Fruit fly (Drosophila melanogaster) whole organism, embryonic: ENCODE measurements around the gene CG3764.
A peak's percentile ranks its signal among the peaks of the same experiment; 100 is the strongest.

Experiments
- Bdp1 ChIP-seq: fragments of 200-800 bp; sonication (Bioruptor generic); optimal IDR thresholded peaks from 3 replicates; lab custom pipeline; 2016; ENCODE audit warnings: missing biosample characterization, missing genetic modification characterization
- Bgb ChIP-seq: fragments of 200-800 bp; sonication (Bioruptor generic); IDR thresholded peaks from 2 replicates; pipeline ENCODE4 v1.3.6; 2022; ENCODE audit warnings: missing biosample characterization, missing genetic modification characterization; ENCODE audit not compliant: partially characterized antibody
- CG10543 ChIP-seq: fragments of 200-800 bp; sonication (Bioruptor generic); optimal IDR thresholded peaks from 3 replicates; lab custom pipeline; 2017; ENCODE audit warnings: missing biosample characterization, mild to moderate bottlenecking, missing genetic modification characterization, moderate library complexity
- CG11560 ChIP-seq: fragments of 200-800 bp; sonication (Bioruptor generic); IDR thresholded peaks from 3 replicates; pipeline ENCODE4 v1.3.6; 2022; ENCODE audit warnings: missing biosample characterization, missing genetic modification characterization
- CG12236 ChIP-seq: fragments of 200-800 bp; sonication (Bioruptor generic); optimal IDR thresholded peaks from 2 replicates; lab custom pipeline; 2016; ENCODE audit warnings: missing biosample characterization, missing genetic modification characterization
- CG12659 ChIP-seq: fragments of 200-800 bp; sonication (Bioruptor generic); optimal IDR thresholded peaks from 3 replicates; lab custom pipeline; 2017; ENCODE audit warnings: mild to moderate bottlenecking, missing biosample characterization, missing genetic modification reagents, missing genetic modification characterization
- CG13287 ChIP-seq: fragments of 200-800 bp; sonication (Bioruptor generic); IDR thresholded peaks from 2 replicates; pipeline ENCODE4 v1.3.6; 2022; ENCODE audit warnings: missing biosample characterization, missing genetic modification characterization; ENCODE audit not compliant: partially characterized antibody
- CG15479 ChIP-seq: fragments of 200-800 bp; sonication (Bioruptor generic); optimal IDR thresholded peaks from 3 replicates; lab custom pipeline; 2019; ENCODE audit warnings: missing biosample characterization, mild to moderate bottlenecking, missing genetic modification characterization, moderate library complexity
- CG1603 ChIP-seq: fragments of 200-800 bp; sonication (Bioruptor generic); optimal IDR thresholded peaks from 2 replicates; lab custom pipeline; 2019; ENCODE audit warnings: missing biosample characterization, mild to moderate bottlenecking, missing genetic modification characterization, moderate library complexity
- CG16815 ChIP-seq: fragments of 200-800 bp; sonication (Bioruptor generic); optimal IDR thresholded peaks from 3 replicates; lab custom pipeline; 2017; ENCODE audit warnings: missing biosample characterization, mild to moderate bottlenecking, missing genetic modification characterization
- CG17385 ChIP-seq: fragments of 200-800 bp; sonication (Bioruptor generic); optimal IDR thresholded peaks from 3 replicates; lab custom pipeline; 2018; ENCODE audit warnings: missing biosample characterization, mild to moderate bottlenecking, missing genetic modification characterization
- CG1792 ChIP-seq: fragments of 200-800 bp; sonication (Bioruptor generic); optimal IDR thresholded peaks from 2 replicates; lab custom pipeline; 2016; ENCODE audit warnings: missing biosample characterization, missing genetic modification characterization
- CG18764 ChIP-seq: fragments of 200-800 bp; sonication (Bioruptor generic); optimal IDR thresholded peaks from 3 replicates; lab custom pipeline; 2016; ENCODE audit warnings: missing biosample characterization, missing genetic modification characterization
- CG2116 ChIP-seq: fragments of 200-800 bp; sonication (Bioruptor generic); optimal IDR thresholded peaks from 3 replicates; lab custom pipeline; 2018; ENCODE audit warnings: missing biosample characterization, mild to moderate bottlenecking, missing genetic modification characterization
- CG31388 ChIP-seq: fragments of 200-800 bp; sonication (Bioruptor generic); optimal IDR thresholded peaks from 2 replicates; lab custom pipeline; 2016; ENCODE audit warnings: missing biosample characterization, missing genetic modification characterization
- CG32532 ChIP-seq: fragments of 200-800 bp; sonication (Bioruptor generic); IDR thresholded peaks from 2 replicates; pipeline ENCODE4 v1.3.6; 2022; ENCODE audit warnings: missing biosample characterization, missing genetic modification characterization
- CG3847 ChIP-seq: fragments of 200-800 bp; sonication (Bioruptor generic); IDR thresholded peaks from 2 replicates; pipeline ENCODE4 v1.3.6; 2022; ENCODE audit warnings: missing biosample characterization, missing genetic modification characterization
- CG43689 ChIP-seq: fragments of 200-800 bp; sonication (Bioruptor generic); IDR thresholded peaks from 2 replicates; pipeline ENCODE4 v1.3.6; 2022; ENCODE audit warnings: missing biosample characterization, missing genetic modification characterization
- CG6654 ChIP-seq: fragments of 200-800 bp; sonication (Bioruptor generic); optimal IDR thresholded peaks from 2 replicates; lab custom pipeline; 2017; ENCODE audit warnings: missing biosample characterization, mild to moderate bottlenecking, missing genetic modification characterization
- CG7786 ChIP-seq: fragments of 200-800 bp; sonication (Bioruptor generic); optimal IDR thresholded peaks from 2 replicates; lab custom pipeline; 2016; ENCODE audit warnings: missing biosample characterization, missing genetic modification characterization
- CG8478 ChIP-seq: fragments of >200 bp; optimal IDR thresholded peaks from 2 replicates; lab custom pipeline; 2018
- CrebB ChIP-seq: fragments of 200-800 bp; sonication (Bioruptor generic); optimal IDR thresholded peaks from 3 replicates; lab custom pipeline; 2018; ENCODE audit warnings: missing biosample characterization, mild to moderate bottlenecking, missing genetic modification characterization
- Dbx ChIP-seq: fragments of 200-800 bp; sonication (Bioruptor generic); IDR thresholded peaks from 3 replicates; pipeline ENCODE4 v1.3.6; 2022; ENCODE audit warnings: missing biosample characterization, missing genetic modification characterization
- Drgx ChIP-seq: fragments of 200-800 bp; sonication (Bioruptor generic); IDR thresholded peaks from 2 replicates; pipeline ENCODE4 v1.3.6; 2022; ENCODE audit warnings: missing biosample characterization, missing genetic modification characterization
- Fer3 ChIP-seq: fragments of 200-800 bp; sonication (Bioruptor generic); optimal IDR thresholded peaks from 2 replicates; lab custom pipeline; 2018; ENCODE audit warnings: missing biosample characterization, mild to moderate bottlenecking, missing genetic modification characterization, moderate library complexity
- Hmr ChIP-seq: fragments of 200-800 bp; sonication (Bioruptor generic); optimal IDR thresholded peaks from 3 replicates; lab custom pipeline; 2017; ENCODE audit warnings: mild to moderate bottlenecking, missing biosample characterization, missing genetic modification reagents, missing genetic modification characterization
- Lhr ChIP-seq: fragments of 200-800 bp; sonication (Bioruptor generic); optimal IDR thresholded peaks from 3 replicates; lab custom pipeline; 2017; ENCODE audit warnings: mild to moderate bottlenecking, missing biosample characterization, missing genetic modification reagents, missing genetic modification characterization
- MTF-1 ChIP-seq: fragments of 200-800 bp; sonication (Bioruptor generic); optimal IDR thresholded peaks from 2 replicates; lab custom pipeline; 2018; ENCODE audit warnings: missing biosample characterization, mild to moderate bottlenecking, missing genetic modification characterization, borderline replicate concordance
- NFAT ChIP-seq: fragments of 200-800 bp; sonication (Bioruptor generic); IDR thresholded peaks from 2 replicates; pipeline ENCODE4 v1.3.6; 2022; ENCODE audit warnings: missing biosample characterization, missing genetic modification characterization
- Spps ChIP-seq: fragments of 200-800 bp; sonication (Bioruptor generic); optimal IDR thresholded peaks from 2 replicates; lab custom pipeline; 2018; ENCODE audit warnings: missing biosample characterization, mild to moderate bottlenecking, missing genetic modification characterization
- Sry-δ ChIP-seq: fragments of 200-800 bp; sonication (Bioruptor generic); optimal IDR thresholded peaks from 2 replicates; lab custom pipeline; 2016; ENCODE audit warnings: missing biosample characterization, missing genetic modification characterization
- Taf1 ChIP-seq: fragments of 200-800 bp; sonication (Bioruptor generic); IDR thresholded peaks from 2 replicates; pipeline ENCODE4 v1.3.6; 2022; ENCODE audit warnings: missing biosample characterization, missing genetic modification characterization
- bab2 ChIP-seq: fragments of 200-800 bp; sonication (Bioruptor generic); optimal IDR thresholded peaks from 2 replicates; lab custom pipeline; 2016; ENCODE audit warnings: missing biosample characterization, missing genetic modification characterization
- cas ChIP-seq: fragments of 200-800 bp; sonication (Bioruptor generic); IDR thresholded peaks from 2 replicates; pipeline ENCODE4 v1.3.6; 2022; ENCODE audit warnings: missing biosample characterization, missing genetic modification characterization
- ewg ChIP-seq: fragments of 200-800 bp; sonication (Bioruptor generic); optimal IDR thresholded peaks from 3 replicates; lab custom pipeline; 2017; ENCODE audit warnings: mild to moderate bottlenecking, missing biosample characterization, missing genetic modification reagents, missing genetic modification characterization
- eyg ChIP-seq: fragments of 200-800 bp; sonication (Bioruptor generic); optimal IDR thresholded peaks from 3 replicates; lab custom pipeline; 2016; ENCODE audit warnings: missing biosample characterization, missing genetic modification characterization
- gce ChIP-seq: fragments of 200-800 bp; sonication (Bioruptor generic); IDR thresholded peaks from 3 replicates; pipeline ENCODE4 v1.3.6; 2022; ENCODE audit warnings: missing biosample characterization, missing genetic modification characterization
- grau ChIP-seq: fragments of 200-800 bp; optimal IDR thresholded peaks from 3 replicates; lab custom pipeline; 2019; ENCODE audit warnings: missing biosample characterization, mild to moderate bottlenecking, missing genetic modification characterization, moderate library complexity
- nerfin-1 ChIP-seq: fragments of 200-800 bp; sonication (Bioruptor generic); optimal IDR thresholded peaks from 3 replicates; lab custom pipeline; 2019; ENCODE audit warnings: missing biosample characterization, mild to moderate bottlenecking, missing genetic modification characterization, moderate library complexity
- nom ChIP-seq: fragments of 200-800 bp; sonication (Bioruptor generic); optimal IDR thresholded peaks from 2 replicates; lab custom pipeline; 2017; ENCODE audit warnings: missing biosample characterization, missing genetic modification characterization, mild to moderate bottlenecking, moderate library complexity, missing genetic modification reagents
- prd ChIP-seq, 3 experiments: fragments of >200 bp in 2 of 3; fragments of 200-800 bp in 1 of 3; sonication (Bioruptor generic) in 1 of 3; optimal IDR thresholded peaks in 2 of 3; IDR thresholded peaks in 1 of 3; 2 replicates in 2 of 3; 3 replicates in 1 of 3; pipeline versions ENCODE4 v1.3.6 to Lab custom; 2017 to 2022; ENCODE audit warnings: missing biosample characterization in 1 of 3, missing genetic modification characterization in 1 of 3
- pzg ChIP-seq: fragments of 200-800 bp; sonication (Bioruptor generic); optimal IDR thresholded peaks from 3 replicates; lab custom pipeline; 2018; ENCODE audit warnings: missing biosample characterization, mild to moderate bottlenecking, missing genetic modification characterization, moderate library complexity
- schlank ChIP-seq: fragments of 200-800 bp; sonication (Bioruptor generic); optimal IDR thresholded peaks from 2 replicates; lab custom pipeline; 2018; ENCODE audit warnings: missing biosample characterization, mild to moderate bottlenecking, missing genetic modification characterization
- sna ChIP-seq: fragments of 200-800 bp; sonication (Bioruptor generic); IDR thresholded peaks from 2 replicates; pipeline ENCODE4 v1.3.6; 2022; ENCODE audit warnings: missing biosample characterization, missing genetic modification characterization; ENCODE audit not compliant: partially characterized antibody
- tna ChIP-seq: fragments of 200-800 bp; sonication (Bioruptor generic); IDR thresholded peaks from 2 replicates; pipeline ENCODE4 v1.3.6; 2022; ENCODE audit warnings: missing biosample characterization, missing genetic modification characterization; ENCODE audit not compliant: partially characterized antibody
- trh ChIP-seq: fragments of 200-800 bp; sonication (Bioruptor generic); optimal IDR thresholded peaks from 2 replicates; lab custom pipeline; 2016; ENCODE audit warnings: missing biosample characterization, missing genetic modification characterization
- wek ChIP-seq: fragments of 200-800 bp; sonication (Bioruptor generic); optimal IDR thresholded peaks from 3 replicates; lab custom pipeline; 2018; ENCODE audit warnings: missing biosample characterization, mild to moderate bottlenecking, missing genetic modification characterization, moderate library complexity
- zfh1 ChIP-seq: fragments of 200-800 bp; sonication (Bioruptor generic); IDR thresholded peaks from 3 replicates; pipeline ENCODE4 v1.3.6; 2022; ENCODE audit warnings: missing biosample characterization, missing genetic modification characterization

Gene CG3764

DNA sequence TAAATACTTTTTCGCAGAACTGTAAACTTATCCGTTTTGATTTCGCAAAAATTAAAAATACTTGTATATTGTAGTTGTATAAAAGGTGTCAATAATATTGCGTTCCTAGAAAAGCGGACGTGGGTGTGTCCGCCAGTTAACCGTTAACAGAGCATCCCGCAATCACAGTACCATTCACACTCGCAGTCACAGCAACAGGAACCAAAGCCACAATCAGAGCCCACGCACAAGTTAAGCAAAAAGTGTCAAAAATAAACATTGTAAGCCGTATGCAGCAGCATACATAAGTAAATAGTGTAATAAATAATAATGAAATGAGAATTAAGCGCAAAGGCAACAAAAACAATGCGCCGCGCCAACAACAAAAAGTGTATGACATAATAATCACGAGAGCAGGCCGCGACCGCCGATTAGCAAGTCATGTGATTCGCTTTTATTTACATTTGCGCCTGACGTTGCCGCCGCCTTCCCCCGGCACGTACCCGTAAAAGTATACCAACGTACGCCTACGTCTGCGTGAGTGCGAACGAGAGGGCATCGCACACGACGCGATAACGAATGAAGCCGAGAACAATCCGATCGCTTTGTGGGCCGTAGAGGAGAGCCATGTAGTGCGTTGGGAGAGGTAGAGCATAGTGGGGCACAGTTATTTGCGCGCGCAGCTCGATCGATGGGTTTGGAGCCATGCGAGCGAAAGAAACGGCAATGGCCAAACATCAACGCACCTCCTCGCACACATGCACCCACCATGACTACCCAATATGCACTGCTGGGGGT lies 2.5 kb downstream of the CG3764 start (continued):
- TF ChIP-seq CG43689 (GFP tag; lab: Robert Waterston, UW) (no peak), CG12236 (GFP tag; lab: Kevin White, UChicago) (no peak), Sry-δ (no peak), Fer3 (tag; lab: Kevin White, UChicago) (peak; percentile 32), CG6654 (no peak), Dbx (peak; percentile 65; the same call in 1 of the 3 replicates), Bgb (GFP tag; lab: Robert Waterston, UW) (peak; percentile 49; the same call in 1 of the 2 replicates), MTF-1 (GFP tag; lab: Kevin White, UChicago) (peak; percentile 58), nom (peak; percentile 71), Bdp1 (GFP tag; lab: Kevin White, UChicago) (no peak), pzg (GFP tag; lab: Kevin White, UChicago) (peak; percentile 11), CG16815 (GFP tag; lab: Kevin White, UChicago) (no peak), schlank (tag; lab: Kevin White, UChicago) (no peak), zfh1 (GFP tag; lab: Robert Waterston, UW) (peak; percentile 51), CrebB (peak; percentile 75), Spps (tag; lab: Kevin White, UChicago) (no peak), Hmr (peak; percentile 50), CG15479 (GFP tag; lab: Kevin White, UChicago) (peak; percentile 64), CG12659 (GFP tag; lab: Kevin White, UChicago) (no peak), Lhr (no peak), Drgx (GFP tag; lab: Robert Waterston, UW) (peak; percentile 46; the same call in 1 of the 2 replicates), CG13287 (GFP tag; lab: Robert Waterston, UW) (peak; percentile 64), gce (GFP tag; lab: Robert Waterston, UW) (0 out of 3 replicates have a peak, but pooled peaks have one; percentile 44), CG31388 (GFP tag; lab: Kevin White, UChicago) (no peak), nerfin-1 (tag; lab: Kevin White, UChicago) (no peak), prd (optimal IDR thresholded peaks at IDR 0.05; lab: Kevin White, UChicago) (no peak), prd (GFP tag; IDR thresholded peaks at IDR 0.05; lab: Robert Waterston, UW) (peak; percentile 39; the same call in 1 of the 3 replicates), CG1792 (GFP tag; lab: Kevin White, UChicago) (peak; percentile 14), CG2116 (GFP tag; lab: Kevin White, UChicago) (no peak), Taf1 (GFP tag; lab: Robert Waterston, UW) (peak; percentile 5; the same call in 1 of the 2 replicates), CG32532 (GFP tag; lab: Robert Waterston, UW) (peak; percentile 59), grau (tag; lab: Kevin White, UChicago) (peak; percentile 49), bab2 (peak; percentile 23), cas (no peak), eyg (GFP tag; lab: Kevin White, UChicago) (no peak), tna (GFP tag; lab: Robert Waterston, UW) (peak; percentile 19; the same call in 1 of the 2 replicates), CG1603 (tag; lab: Kevin White, UChicago) (peak; percentile 34), CG7786 (no peak), CG10543 (peak; percentile 99), sna (GFP tag; lab: Robert Waterston, UW) (peak; percentile 38; the same call in 1 of the 2 replicates), NFAT (no peak; the same call in 1 of the 2 replicates), trh (GFP tag; lab: Kevin White, UChicago) (no peak), CG18764 (GFP tag; lab: Kevin White, UChicago) (no peak), CG17385 (GFP tag; lab: Kevin White, UChicago) (peak; percentile 21), wek (GFP tag; lab: Kevin White, UChicago) (peak; percentile 14), ewg (GFP tag; lab: Kevin White, UChicago) (no peak), CG11560 (tag; lab: Robert Waterston, UW) (no peak), CG8478 (lab: Kevin White, UChicago) (peak; percentile 84), CG3847 (GFP tag; lab: Robert Waterston, UW) (peak; percentile 9; the same call in 1 of the 2 replicates)
